Fruit fly (Drosophila melanogaster) whole organism: Measurements from ENCODE around the gene CG33764.

Experiments
- CG8478 ChIP-seq: fragments of >200 bp; optimal IDR thresholded peaks from 2 replicates; lab custom pipeline; 2018; ENCODE audit warnings: inconsistent platforms
- EcR ChIP-seq, 2 experiments: fragments of >200 bp; optimal IDR thresholded peaks; 2 replicates each; lab custom pipeline; 2017; ENCODE audit warnings: missing biosample characterization in 2 of 2, missing genetic modification characterization in 2 of 2, missing genetic modification reagents in 2 of 2
- pan ChIP-seq: fragments of >200 bp; optimal IDR thresholded peaks from 2 replicates; lab custom pipeline; 2017
- psq ChIP-seq: fragments of >200 bp; optimal IDR thresholded peaks from 2 replicates; lab custom pipeline; 2017
- usp ChIP-seq: fragments of >200 bp; optimal IDR thresholded peaks from 2 replicates; lab custom pipeline; 2017; ENCODE audit warnings: missing biosample characterization, missing genetic modification characterization, mixed read lengths

dm6 chr3L:4270949-4271827 lies 3.9 kb upstream of the CG33764 start:
- TF ChIP-seq psq (lab: Kevin White, UChicago), result no peak
- no peak for TF ChIP-seq usp (GFP tag; lab: Kevin White, UChicago)
- no peak for TF ChIP-seq CG8478 (lab: Kevin White, UChicago)
- TF ChIP-seq EcR (GFP tag; optimal IDR thresholded peaks at IDR 0.05; lab: Kevin White, UChicago), result no peak
- no peak for TF ChIP-seq pan (lab: Kevin White, UChicago)
